Fruit fly (Drosophila melanogaster) whole organism: ENCODE data around the gene Crk.

ENCODE experiments used
- CG8478 ChIP-seq: fragments of >200 bp; optimal IDR thresholded peaks from 2 replicates; lab custom pipeline; 2018; ENCODE audit warnings: inconsistent platforms
- Dll ChIP-seq: fragments of >200 bp; optimal IDR thresholded peaks from 2 replicates; lab custom pipeline; 2017
- EcR ChIP-seq, 2 experiments: fragments of >200 bp; optimal IDR thresholded peaks; 2 replicates each; lab custom pipeline; 2017; ENCODE audit warnings: missing biosample characterization in 2 of 2, missing genetic modification characterization in 2 of 2, missing genetic modification reagents in 2 of 2
- pan ChIP-seq: fragments of >200 bp; optimal IDR thresholded peaks from 2 replicates; lab custom pipeline; 2017
- psq ChIP-seq: fragments of >200 bp; optimal IDR thresholded peaks from 2 replicates; lab custom pipeline; 2017
- usp ChIP-seq: fragments of >200 bp; optimal IDR thresholded peaks from 2 replicates; lab custom pipeline; 2017; ENCODE audit warnings: missing biosample characterization, missing genetic modification characterization, mixed read lengths

Crk gene

dm6 chr4:193386-194334 lies 16.4 kb upstream of the Crk start, which contains the start of gene Abcd1:
Abcd1 (minus strand) TSS chr4:193829.
- TF ChIP-seq pan (lab: Kevin White, UChicago), result no peak
- no peak for TF ChIP-seq CG8478 (lab: Kevin White, UChicago)
- TF ChIP-seq EcR (GFP tag; optimal IDR thresholded peaks at IDR 0.05; lab: Kevin White, UChicago), result no peak
- no peak for TF ChIP-seq Dll (lab: Kevin White, UChicago)
- TF ChIP-seq psq (lab: Kevin White, UChicago), result no peak
- TF ChIP-seq usp (GFP tag; lab: Kevin White, UChicago), result no peak

dm6 chr4:205671-206252 lies 4.3 kb upstream of the Crk start, which contains the start of gene CG31998:
CG31998 (minus strand) TSS chr4:205945.
- TF ChIP-seq Dll (lab: Kevin White, UChicago) (no peak), pan (lab: Kevin White, UChicago) (no peak), EcR (GFP tag; optimal IDR thresholded peaks at IDR 0.05; lab: Kevin White, UChicago) (no peak), CG8478 (lab: Kevin White, UChicago) (no peak), usp (GFP tag; lab: Kevin White, UChicago) (no peak), psq (lab: Kevin White, UChicago) (no peak)

- TF ChIP-seq pan (lab: Kevin White, UChicago) (no peak), CG8478 (lab: Kevin White, UChicago) (no peak), EcR (GFP tag; optimal IDR thresholded peaks at IDR 0.05; lab: Kevin White, UChicago) (no peak), usp (GFP tag; lab: Kevin White, UChicago) (no peak), psq (lab: Kevin White, UChicago) (no peak), Dll (lab: Kevin White, UChicago) (no peak)
Observed at dm6 chr4:225824-226223, 15.8 kb downstream of the Crk start.

dm6 chr4:226751-227150 lies 16.7 kb downstream of the Crk start:
- TF ChIP-seq CG8478 (lab: Kevin White, UChicago) (no peak), pan (lab: Kevin White, UChicago) (no peak), EcR (GFP tag; optimal IDR thresholded peaks at IDR 0.05; lab: Kevin White, UChicago) (no peak), Dll (lab: Kevin White, UChicago) (no peak), psq (lab: Kevin White, UChicago) (no peak), usp (GFP tag; lab: Kevin White, UChicago) (no peak)

dm6 chr4:227648-228047 lies 17.6 kb downstream of the Crk start, which contains the start of the genes CG31999 and yellow-h:
CG31999 (minus strand) TSS chr4:227748.
yellow-h (plus strand) TSS chr4:227922.
- TF ChIP-seq CG8478 (lab: Kevin White, UChicago) (no peak), EcR (GFP tag; optimal IDR thresholded peaks at IDR 0.05; lab: Kevin White, UChicago) (no peak), usp (GFP tag; lab: Kevin White, UChicago) (no peak), psq (lab: Kevin White, UChicago) (no peak), pan (lab: Kevin White, UChicago) (no peak), Dll (lab: Kevin White, UChicago) (no peak)

dm6 chr4:230430-230829 lies 20.4 kb downstream of the Crk start, which contains the start of gene CG1674:
CG1674 (plus strand) TSS chr4:230730.
- TF ChIP-seq CG8478 (lab: Kevin White, UChicago) (no peak), pan (lab: Kevin White, UChicago) (no peak), Dll (lab: Kevin White, UChicago) (no peak), psq (lab: Kevin White, UChicago) (no peak), usp (GFP tag; lab: Kevin White, UChicago) (no peak), EcR (GFP tag; optimal IDR thresholded peaks at IDR 0.05; lab: Kevin White, UChicago) (no peak)

- TF ChIP-seq CG8478 (lab: Kevin White, UChicago) (no peak), psq (lab: Kevin White, UChicago) (no peak), Dll (lab: Kevin White, UChicago) (no peak), pan (lab: Kevin White, UChicago) (no peak), usp (GFP tag; lab: Kevin White, UChicago) (no peak), EcR (GFP tag; optimal IDR thresholded peaks at IDR 0.05; lab: Kevin White, UChicago) (no peak)
Observed at dm6 chr4:231185-231584, 21.2 kb downstream of the Crk start.

dm6 chr4:238400-238799 lies 28.4 kb downstream of the Crk start:
- TF ChIP-seq Dll (lab: Kevin White, UChicago) (no peak), psq (lab: Kevin White, UChicago) (no peak), EcR (GFP tag; optimal IDR thresholded peaks at IDR 0.05; lab: Kevin White, UChicago) (no peak), usp (GFP tag; lab: Kevin White, UChicago) (no peak)

- TF ChIP-seq EcR (GFP tag; optimal IDR thresholded peaks at IDR 0.05; lab: Kevin White, UChicago), result no peak
- no peak for TF ChIP-seq Dll (lab: Kevin White, UChicago)
- TF ChIP-seq usp (GFP tag; lab: Kevin White, UChicago), result no peak
- no peak for TF ChIP-seq pan (lab: Kevin White, UChicago)
Observed at dm6 chr4:240850-241249, 30.8 kb downstream of the Crk start.

- TF ChIP-seq usp (GFP tag; lab: Kevin White, UChicago) (no peak), EcR (GFP tag; optimal IDR thresholded peaks at IDR 0.05; lab: Kevin White, UChicago) (no peak), pan (lab: Kevin White, UChicago) (no peak), CG8478 (lab: Kevin White, UChicago) (no peak), psq (lab: Kevin White, UChicago) (no peak), Dll (lab: Kevin White, UChicago) (no peak)
Observed at dm6 chr4:253176-253575, 43.2 kb downstream of the Crk start, which contains the start of gene dpr7. dpr7 (minus strand) TSS chr4:253329.

dm6 chr4:254697-255096 lies 44.7 kb downstream of the Crk start, which contains the start of gene RhoGAP102A:
RhoGAP102A (plus strand) TSS chr4:254997.
- TF ChIP-seq EcR (GFP tag; optimal IDR thresholded peaks at IDR 0.05; lab: Kevin White, UChicago), result no peak
- TF ChIP-seq psq (lab: Kevin White, UChicago), result no peak
- TF ChIP-seq CG8478 (lab: Kevin White, UChicago), result no peak
- no peak for TF ChIP-seq pan (lab: Kevin White, UChicago)
- no peak for TF ChIP-seq Dll (lab: Kevin White, UChicago)
- TF ChIP-seq usp (GFP tag; lab: Kevin White, UChicago), result no peak
